Fruit fly (Drosophila melanogaster): ENCODE data around the gene Atg8a.

Atg8a gene

dm6 chrX:10767350-10768005, 660 bp downstream of the Atg8a start (continued):
- TF ChIP-seq CG3163 (GFP tag; optimal IDR thresholded peaks at IDR 0.05) (peak; percentile 28), ci (GFP tag; IDR thresholded peaks at IDR 0.05) (peak; percentile 65; the same call in 2 of the 3 replicates), fd96Cb (tag; optimal IDR thresholded peaks at IDR 0.05) (peak; percentile 2), mirr (GFP tag; optimal IDR thresholded peaks at IDR 0.05) (peak; percentile 65), CG8478 (optimal IDR thresholded peaks at IDR 0.05) (peak; percentile 88), CG13775 (GFP tag; optimal IDR thresholded peaks at IDR 0.05) (peak; percentile 44), CG18262 (tag; optimal IDR thresholded peaks at IDR 0.05) (peak; percentile 51), CG16815 (GFP tag; optimal IDR thresholded peaks at IDR 0.05) (peak; percentile 28), Dip3 (GFP tag; optimal IDR thresholded peaks at IDR 0.05) (peak; percentile 45), maf-S (GFP tag; optimal IDR thresholded peaks at IDR 0.05) (peak; percentile 65), Nf-YB (GFP tag; optimal IDR thresholded peaks at IDR 0.05) (peak; percentile 25), CoRest (tag; optimal IDR thresholded peaks at IDR 0.05) (peak; percentile 48), vvl (GFP tag; IDR thresholded peaks at IDR 0.05) (peak; percentile 75), CG14050 (GFP tag; IDR thresholded peaks at IDR 0.05) (peak; percentile 44; the same call in 1 of the 3 replicates), bab2 (GFP tag; optimal IDR thresholded peaks at IDR 0.05) (peak; percentile 63), Drgx (GFP tag; IDR thresholded peaks at IDR 0.05) (peak; percentile 77), CG10209 (GFP tag; optimal IDR thresholded peaks at IDR 0.05) (peak; percentile 56), CG8089 (GFP tag; optimal IDR thresholded peaks at IDR 0.05) (peak; percentile 20), D19B (GFP tag; optimal IDR thresholded peaks at IDR 0.05) (peak; percentile 34), chm (GFP tag; IDR thresholded peaks at IDR 0.05) (peak; percentile 79), Elba2 (GFP tag; optimal IDR thresholded peaks at IDR 0.05) (no peak)

dm6 chrX:10766976-10767349, 1.2 kb downstream of the Atg8a start:
- TF ChIP-seq Vsx1 (GFP tag; optimal IDR thresholded peaks at IDR 0.05) (peak; percentile 36), tna (GFP tag; IDR thresholded peaks at IDR 0.05; ENCODE audit: partially characterized antibody) (no peak), schlank (tag; optimal IDR thresholded peaks at IDR 0.05) (no peak), fd102C (GFP tag; optimal IDR thresholded peaks at IDR 0.05) (no peak), tio (GFP tag; optimal IDR thresholded peaks at IDR 0.05) (no peak), Hr3 (GFP tag; optimal IDR thresholded peaks at IDR 0.05) (no peak), CG12391 (tag; optimal IDR thresholded peaks at IDR 0.05) (no peak), nom (GFP tag; optimal IDR thresholded peaks at IDR 0.05) (no peak), pb (GFP tag; optimal IDR thresholded peaks at IDR 0.05) (no peak), CG31365 (tag; optimal IDR thresholded peaks at IDR 0.05) (no peak), Nf-YB (GFP tag; optimal IDR thresholded peaks at IDR 0.05) (no peak), stc (GFP tag; IDR thresholded peaks at IDR 0.05) (peak; percentile 29; the same call in 1 of the 2 replicates), Opbp (GFP tag; IDR thresholded peaks at IDR 0.05; ENCODE audit: partially characterized antibody) (no peak), CG3065 (GFP tag; optimal IDR thresholded peaks at IDR 0.05) (no peak), MTF-1 (GFP tag; optimal IDR thresholded peaks at IDR 0.05; ENCODE audit: borderline replicate concordance) (no peak), CG8290 (GFP tag; optimal IDR thresholded peaks at IDR 0.05) (no peak), CG8290 (tag; optimal IDR thresholded peaks at IDR 0.05) (no peak), chinmo (GFP tag; IDR thresholded peaks at IDR 0.05; ENCODE audit: partially characterized antibody) (0 out of 4 replicates have a peak, but pooled peaks have one; percentile 33), fu2 (GFP tag; optimal IDR thresholded peaks at IDR 0.05) (no peak), cas (GFP tag; IDR thresholded peaks at IDR 0.05) (no peak), Med (GFP tag) (no peak), Blimp-1 (GFP tag; optimal IDR thresholded peaks at IDR 0.05) (no peak), CG13287 (GFP tag; IDR thresholded peaks at IDR 0.05; ENCODE audit: partially characterized antibody) (no peak), Mes4 (GFP tag; optimal IDR thresholded peaks at IDR 0.05) (no peak), lbe (GFP tag; optimal IDR thresholded peaks at IDR 0.05) (no peak), disco-r (GFP tag; optimal IDR thresholded peaks at IDR 0.05) (no peak), HHEX (GFP tag; optimal IDR thresholded peaks at IDR 0.05) (no peak), bcd (GFP tag; optimal IDR thresholded peaks at IDR 0.05) (no peak), CG7745 (tag; optimal IDR thresholded peaks at IDR 0.05) (no peak), CG12071 (GFP tag; optimal IDR thresholded peaks at IDR 0.05) (no peak)
